Fruit fly (Drosophila melanogaster): ENCODE measurements around the gene Past1.

Past1 gene

DNA sequence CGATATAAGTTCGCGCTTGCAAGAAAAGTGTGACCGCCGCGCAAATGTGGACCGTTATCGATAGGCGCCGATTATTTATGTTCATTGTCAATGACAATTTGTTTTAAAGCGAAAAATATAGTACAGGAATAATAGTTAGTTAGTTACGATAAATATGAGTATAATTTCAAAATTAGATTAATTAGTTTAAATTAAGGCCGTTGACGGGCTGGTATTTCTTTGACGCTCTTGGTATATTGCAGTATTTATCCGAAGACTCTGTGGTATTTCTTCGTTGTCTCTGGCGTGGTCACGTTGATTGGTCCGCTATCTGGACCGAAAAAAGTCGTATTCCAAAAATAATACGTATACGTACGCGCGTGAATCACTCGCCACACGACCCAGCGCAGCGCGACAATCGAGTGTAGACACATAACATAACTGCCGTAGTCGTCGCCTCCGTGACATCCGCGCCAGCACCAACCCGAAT lies 483 bp downstream of the Past1 start (continued):
- TF ChIP-seq Bgb (GFP tag; IDR thresholded peaks at IDR 0.05; ENCODE audit: partially characterized antibody) = peak; percentile 37; the same call in 1 of the 2 replicates
- no peak for TF ChIP-seq slp2 (GFP tag; optimal IDR thresholded peaks at IDR 0.05)
- peak; percentile 43; the same call in 1 of the 2 replicates for TF ChIP-seq bbx (GFP tag; IDR thresholded peaks at IDR 0.05; ENCODE audit: partially characterized antibody)
- peak; percentile 41; the same call in 1 of the 2 replicates for TF ChIP-seq MBD-R2 (GFP tag; IDR thresholded peaks at IDR 0.05)
- TF ChIP-seq CG17186 (GFP tag; optimal IDR thresholded peaks at IDR 0.05) = peak; percentile 50
- peak; percentile 21 for TF ChIP-seq hkb (optimal IDR thresholded peaks at IDR 0.05)
- TF ChIP-seq hkb (GFP tag; IDR thresholded peaks at IDR 0.05) = no peak; the same call in 1 of the 2 replicates
- TF ChIP-seq CG4360 (GFP tag; IDR thresholded peaks at IDR 0.05) = no peak
- no peak for TF ChIP-seq Chrac-16 (GFP tag; optimal IDR thresholded peaks at IDR 0.05)
- TF ChIP-seq Sin3A (optimal IDR thresholded peaks at IDR 0.05) = peak; percentile 94
- peak; percentile 30 for TF ChIP-seq CTCF (GFP tag; optimal IDR thresholded peaks at IDR 0.05)
- no peak for TF ChIP-seq eve (GFP tag; optimal IDR thresholded peaks at IDR 0.05)
- peak; percentile 40 for TF ChIP-seq nom (GFP tag; optimal IDR thresholded peaks at IDR 0.05)
- peak; percentile 58 for TF ChIP-seq Nf-YC (tag; optimal IDR thresholded peaks at IDR 0.05)
- peak; percentile 12 for TF ChIP-seq CG12299 (tag; optimal IDR thresholded peaks at IDR 0.05)
- TF ChIP-seq PHDP (tag; optimal IDR thresholded peaks at IDR 0.05) = peak; percentile 27
- no peak for TF ChIP-seq CG8281 (tag; optimal IDR thresholded peaks at IDR 0.05)
- peak; percentile 68 for TF ChIP-seq CG12659 (GFP tag; optimal IDR thresholded peaks at IDR 0.05)
- TF ChIP-seq pnt (GFP tag; optimal IDR thresholded peaks at IDR 0.05) = no peak
- TF ChIP-seq CG12155 (GFP tag; optimal IDR thresholded peaks at IDR 0.05) = peak; percentile 19
- TF ChIP-seq HLHmδ (GFP tag; optimal IDR thresholded peaks at IDR 0.05) = peak; percentile 50
- TF ChIP-seq BtbVII (GFP tag; optimal IDR thresholded peaks at IDR 0.05) = peak; percentile 16
- no peak for TF ChIP-seq esg (GFP tag; conservative IDR thresholded peaks at IDR 0.05)
- TF ChIP-seq Pdp1 (GFP tag; optimal IDR thresholded peaks at IDR 0.05) = peak in 1 of 2 experiments; percentile 50
- no peak for TF ChIP-seq az2 (GFP tag; optimal IDR thresholded peaks at IDR 0.05)
- TF ChIP-seq Dref (GFP tag; IDR thresholded peaks at IDR 0.05) = peak; percentile 79
- TF ChIP-seq chm (GFP tag; IDR thresholded peaks at IDR 0.05) = peak; percentile 21; the same call in 1 of the 2 replicates
- TF ChIP-seq CG11504 (tag; optimal IDR thresholded peaks at IDR 0.05) = no peak
- TF ChIP-seq lbe (GFP tag; optimal IDR thresholded peaks at IDR 0.05) = peak; percentile 48
- peak; percentile 63; the same call in 2 of the 3 replicates for TF ChIP-seq CG6791 (GFP tag; IDR thresholded peaks at IDR 0.05; ENCODE audit: partially characterized antibody)
- TF ChIP-seq aop (GFP tag; IDR thresholded peaks at IDR 0.05) = no peak
- TF ChIP-seq CG14710 (tag; optimal IDR thresholded peaks at IDR 0.05) = peak; percentile 65
- peak; percentile 6 for TF ChIP-seq Hmr (GFP tag; optimal IDR thresholded peaks at IDR 0.05)
- TF ChIP-seq CG31441 (GFP tag; IDR thresholded peaks at IDR 0.05) = no peak
- TF ChIP-seq kay (GFP tag; optimal IDR thresholded peaks at IDR 0.05) = peak; percentile 63
- TF ChIP-seq Abd-B (GFP tag; optimal IDR thresholded peaks at IDR 0.05) = no peak
- peak; percentile 94 for TF ChIP-seq Dp (GFP tag; optimal IDR thresholded peaks at IDR 0.05)
- peak; percentile 41 for TF ChIP-seq caup (GFP tag; optimal IDR thresholded peaks at IDR 0.05; ENCODE audit: severe bottlenecking)
- peak; percentile 99 for TF ChIP-seq CG9797 (GFP tag; optimal IDR thresholded peaks at IDR 0.05)
- TF ChIP-seq hbn (GFP tag; IDR thresholded peaks at IDR 0.05; ENCODE audit: partially characterized antibody) = 0 out of 2 replicates have a peak, but pooled peaks have one; percentile 31
- TF ChIP-seq grn (GFP tag; optimal IDR thresholded peaks at IDR 0.05) = no peak
- TF ChIP-seq Atf3 (GFP tag; optimal IDR thresholded peaks at IDR 0.05) = no peak

All from whole organism, embryonic.